Worm (Caenorhabditis elegans): ENCODE measurements around the gene cdh-7.

The cdh-7 gene

ce11 chrII:14814894-14815568 is 28.0 kb upstream of the cdh-7 start, which contains the start of gene W01D2.1 (continued):
- TF ChIP-seq nhr-43 (tag; optimal IDR thresholded peaks at IDR 0.05; ENCODE audit: poor library complexity, severe bottlenecking) (no peak), ama-1 (optimal IDR thresholded peaks at IDR 0.05) (no peak)

ce11 chrII:14816086-14816485 is 26.9 kb upstream of the cdh-7 start:
- TF ChIP-seq ZK546.5 (tag; optimal IDR thresholded peaks at IDR 0.05) (no peak), fos-1 (tag; optimal IDR thresholded peaks at IDR 0.05) (no peak), skn-1 (tag; optimal IDR thresholded peaks at IDR 0.05) (no peak), mml-1 (tag; optimal IDR thresholded peaks at IDR 0.05) (no peak), ztf-11 (tag; optimal IDR thresholded peaks at IDR 0.05) (no peak), nhr-25 (tag; optimal IDR thresholded peaks at IDR 0.05) (peak; percentile 25)

ce11 chrII:14818376-14818775 is 24.7 kb upstream of the cdh-7 start, which contains the start of gene nhr-61:
TSS of gene nhr-61 (minus strand) at chrII:14818543.
- TF ChIP-seq tbx-2 (tag; optimal IDR thresholded peaks at IDR 0.05) (no peak), elt-1 (tag; optimal IDR thresholded peaks at IDR 0.05) (peak; percentile 47)

- TF ChIP-seq skn-1 (tag; optimal IDR thresholded peaks at IDR 0.05), result no peak
- TF ChIP-seq ztf-4 (tag; optimal IDR thresholded peaks at IDR 0.05), result no peak
- no peak for TF ChIP-seq ZK546.5 (tag; optimal IDR thresholded peaks at IDR 0.05)
- TF ChIP-seq fos-1 (tag; optimal IDR thresholded peaks at IDR 0.05), result no peak
- TF ChIP-seq nhr-25 (tag; optimal IDR thresholded peaks at IDR 0.05), result peak; percentile 18
- no peak for TF ChIP-seq egl-27 (tag; optimal IDR thresholded peaks at IDR 0.05)
- no peak for TF ChIP-seq mdl-1 (tag; optimal IDR thresholded peaks at IDR 0.05)
- TF ChIP-seq pqm-1 (tag; optimal IDR thresholded peaks at IDR 0.05), result peak; percentile 30
- TF ChIP-seq elt-2 (tag; optimal IDR thresholded peaks at IDR 0.05), result no peak
- TF ChIP-seq R02D3.7 (tag; optimal IDR thresholded peaks at IDR 0.05), result no peak
- TF ChIP-seq daf-12 (tag; optimal IDR thresholded peaks at IDR 0.05), result no peak
- no peak for TF ChIP-seq nhr-76 (tag; optimal IDR thresholded peaks at IDR 0.05)
- no peak for TF ChIP-seq nhr-12 (tag; optimal IDR thresholded peaks at IDR 0.05)
- no peak for TF ChIP-seq lin-39 (tag; optimal IDR thresholded peaks at IDR 0.05)
- TF ChIP-seq elt-1 (tag; optimal IDR thresholded peaks at IDR 0.05), result no peak
- no peak for TF ChIP-seq eor-1 (tag; optimal IDR thresholded peaks at IDR 0.05)
- TF ChIP-seq nfya-1 (tag; optimal IDR thresholded peaks at IDR 0.05; ENCODE audit: insufficient read depth), result no peak
- TF ChIP-seq aly-2 (tag; optimal IDR thresholded peaks at IDR 0.05), result no peak
- no peak for TF ChIP-seq unc-62 (GFP tag; optimal IDR thresholded peaks at IDR 0.05)
- TF ChIP-seq pha-4 (tag; optimal IDR thresholded peaks at IDR 0.05), result peak; percentile 52
- TF ChIP-seq unc-39 (tag; optimal IDR thresholded peaks at IDR 0.05), result no peak
- no peak for TF ChIP-seq lsy-12 (tag; optimal IDR thresholded peaks at IDR 0.05)
- no peak for TF ChIP-seq lin-15B (tag; optimal IDR thresholded peaks at IDR 0.05)
- peak; percentile 30 for TF ChIP-seq snpc-4 (tag; optimal IDR thresholded peaks at IDR 0.05)
- TF ChIP-seq tbx-2 (tag; optimal IDR thresholded peaks at IDR 0.05), result no peak
- no peak for TF ChIP-seq mml-1 (tag; optimal IDR thresholded peaks at IDR 0.05)
- TF ChIP-seq nhr-43 (tag; optimal IDR thresholded peaks at IDR 0.05; ENCODE audit: poor library complexity, severe bottlenecking), result no peak
- no peak for TF ChIP-seq fkh-10 (GFP tag; optimal IDR thresholded peaks at IDR 0.05)
- TF ChIP-seq nhr-11 (tag; optimal IDR thresholded peaks at IDR 0.05), result no peak
- TF ChIP-seq ceh-28 (tag; optimal IDR thresholded peaks at IDR 0.05), result no peak
- TF ChIP-seq hmg-11 (tag; optimal IDR thresholded peaks at IDR 0.05), result no peak
- TF ChIP-seq elt-3 (tag; optimal IDR thresholded peaks at IDR 0.05), result no peak
Measured at ce11 chrII:14819258-14819985, 23.6 kb upstream of the cdh-7 start.

ce11 chrII:14820460-14820859 is 22.6 kb upstream of the cdh-7 start:
- peak; percentile 2 for TF ChIP-seq pha-4 (tag; optimal IDR thresholded peaks at IDR 0.05)
- TF ChIP-seq elt-3 (tag; optimal IDR thresholded peaks at IDR 0.05), result no peak
- TF ChIP-seq skn-1 (tag; optimal IDR thresholded peaks at IDR 0.05), result peak; percentile 25
- no peak for TF ChIP-seq mml-1 (tag; optimal IDR thresholded peaks at IDR 0.05)
- no peak for TF ChIP-seq elt-2 (tag; optimal IDR thresholded peaks at IDR 0.05)
- TF ChIP-seq egl-27 (tag; optimal IDR thresholded peaks at IDR 0.05), result no peak
- TF ChIP-seq pqm-1 (tag; optimal IDR thresholded peaks at IDR 0.05), result peak; percentile 24
- no peak for TF ChIP-seq unc-62 (GFP tag; optimal IDR thresholded peaks at IDR 0.05)
- no peak for TF ChIP-seq fos-1 (tag; optimal IDR thresholded peaks at IDR 0.05)
- TF ChIP-seq nfya-1 (tag; optimal IDR thresholded peaks at IDR 0.05; ENCODE audit: insufficient read depth), result no peak

Data from whole organism, L3 larva.